Worm (Caenorhabditis elegans) whole organism, L2 larva: Measurements from ENCODE around the gene F43C11.7.

Experiments
- F13H6.1 ChIP-seq: sonication (generic microtip); optimal IDR thresholded peaks from 2 replicates; lab custom pipeline; 2016; ENCODE audit warnings: missing genetic modification characterization, missing compliant biosample characterization
- R02D3.7 ChIP-seq: fragments of 150-350 bp; optimal IDR thresholded peaks from 2 replicates; lab custom pipeline; 2014; ENCODE audit warnings: missing biosample characterization, missing genetic modification characterization
- ceh-16 ChIP-seq: fragments of 150-350 bp; optimal IDR thresholded peaks from 2 replicates; lab custom pipeline; 2014; ENCODE audit warnings: missing biosample characterization, missing genetic modification characterization
- crh-2 ChIP-seq: sonication (generic microtip); optimal IDR thresholded peaks from 2 replicates; lab custom pipeline; 2017; ENCODE audit warnings: missing biosample characterization, missing genetic modification characterization
- egl-27 ChIP-seq: sonication (generic microtip); optimal IDR thresholded peaks from 3 replicates; lab custom pipeline; 2017; ENCODE audit warnings: missing biosample characterization, missing genetic modification reagents, missing genetic modification characterization
- elt-1 ChIP-seq: fragments of 150-350 bp; optimal IDR thresholded peaks from 2 replicates; lab custom pipeline; 2014; ENCODE audit warnings: missing biosample characterization, missing genetic modification characterization
- elt-3 ChIP-seq: sonication (generic microtip); optimal IDR thresholded peaks from 2 replicates; lab custom pipeline; 2017; ENCODE audit warnings: missing biosample characterization, missing genetic modification characterization
- fos-1 ChIP-seq: fragments of 150-350 bp; optimal IDR thresholded peaks from 2 replicates; lab custom pipeline; 2014; ENCODE audit warnings: missing biosample characterization, missing genetic modification characterization
- gmeb-1 ChIP-seq: fragments of 150-350 bp; optimal IDR thresholded peaks from 2 replicates; lab custom pipeline; 2014; ENCODE audit warnings: missing biosample characterization, missing genetic modification characterization
- lin-39 ChIP-seq: fragments of 150-350 bp; optimal IDR thresholded peaks from 2 replicates; lab custom pipeline; 2014; ENCODE audit warnings: missing biosample characterization, missing genetic modification reagents, missing genetic modification characterization
- lsy-2 ChIP-seq, 2 experiments: fragments of 150-350 bp in 1 of 2; sonication (generic microtip) in 1 of 2; optimal IDR thresholded peaks; 2 replicates each; lab custom pipeline; 2014 to 2017; ENCODE audit warnings: missing biosample characterization in 2 of 2, missing genetic modification characterization in 2 of 2
- mab-5 ChIP-seq: fragments of 150-350 bp; optimal IDR thresholded peaks from 2 replicates; lab custom pipeline; 2014; ENCODE audit warnings: missing biosample characterization, missing genetic modification characterization
- mbf-1 ChIP-seq: sonication (generic microtip); optimal IDR thresholded peaks from 2 replicates; lab custom pipeline; 2017; ENCODE audit warnings: missing biosample characterization, missing genetic modification characterization
- mdl-1 ChIP-seq, 2 experiments: fragments of 150-350 bp in 1 of 2; sonication (generic microtip) in 1 of 2; optimal IDR thresholded peaks; 2 replicates each; lab custom pipeline; 2017; ENCODE audit warnings: missing biosample characterization in 2 of 2, missing genetic modification characterization in 2 of 2
- nhr-10 ChIP-seq: sonication (generic microtip); optimal IDR thresholded peaks from 2 replicates; lab custom pipeline; 2017; ENCODE audit warnings: missing biosample characterization, missing genetic modification characterization
- nhr-11 ChIP-seq: fragments of 150-350 bp; optimal IDR thresholded peaks from 2 replicates; lab custom pipeline; 2014; ENCODE audit warnings: missing biosample characterization, missing genetic modification characterization
- nhr-12 ChIP-seq: fragments of 150-350 bp; optimal IDR thresholded peaks from 2 replicates; lab custom pipeline; 2014; ENCODE audit warnings: missing biosample characterization, missing genetic modification characterization
- nhr-23 ChIP-seq: fragments of 150-350 bp; optimal IDR thresholded peaks from 2 replicates; lab custom pipeline; 2014; ENCODE audit warnings: missing biosample characterization, missing genetic modification reagents, missing genetic modification characterization
- nhr-237 ChIP-seq: fragments of 150-350 bp; optimal IDR thresholded peaks from 2 replicates; lab custom pipeline; 2014; ENCODE audit warnings: missing biosample characterization, missing genetic modification characterization
- nhr-25 ChIP-seq: fragments of 150-350 bp; sonication (generic microtip); optimal IDR thresholded peaks from 3 replicates; lab custom pipeline; 2014; ENCODE audit warnings: missing biosample characterization, missing genetic modification characterization
- nhr-6 ChIP-seq: fragments of 150-350 bp; optimal IDR thresholded peaks from 2 replicates; lab custom pipeline; 2014; ENCODE audit warnings: missing biosample characterization, missing genetic modification characterization
- nhr-77 ChIP-seq: fragments of 150-350 bp; optimal IDR thresholded peaks from 2 replicates; lab custom pipeline; 2014; ENCODE audit warnings: missing biosample characterization, missing genetic modification characterization
- peb-1 ChIP-seq: fragments of 150-350 bp; optimal IDR thresholded peaks from 2 replicates; lab custom pipeline; 2014; ENCODE audit warnings: missing biosample characterization, missing genetic modification characterization
- skn-1 ChIP-seq: sonication (generic microtip); optimal IDR thresholded peaks from 2 replicates; lab custom pipeline; 2017; ENCODE audit warnings: missing biosample characterization, missing genetic modification characterization
- sma-9 ChIP-seq, 2 experiments: fragments of 150-350 bp in 1 of 2; sonication (generic microtip) in 1 of 2; optimal IDR thresholded peaks; 2 replicates each; lab custom pipeline; 2014 to 2016; ENCODE audit warnings: missing genetic modification characterization in 2 of 2, mild to moderate bottlenecking in 1 of 2, missing biosample characterization in 1 of 2, missing compliant biosample characterization in 1 of 2, missing genetic modification reagents in 1 of 2, moderate library complexity in 1 of 2
- unc-39 ChIP-seq: fragments of 150-350 bp; optimal IDR thresholded peaks from 2 replicates; lab custom pipeline; 2014; ENCODE audit warnings: missing biosample characterization, missing genetic modification characterization
- unc-55 ChIP-seq: fragments of 150-350 bp; sonication (generic microtip); optimal IDR thresholded peaks from 3 replicates; lab custom pipeline; 2014; ENCODE audit warnings: missing biosample characterization, missing genetic modification reagents, missing genetic modification characterization
- unc-62 ChIP-seq: fragments of 150-350 bp; optimal IDR thresholded peaks from 2 replicates; lab custom pipeline; 2014; ENCODE audit warnings: missing biosample characterization, missing genetic modification reagents, missing genetic modification characterization
- zag-1 ChIP-seq: fragments of 150-350 bp; optimal IDR thresholded peaks from 2 replicates; lab custom pipeline; 2014; ENCODE audit warnings: missing biosample characterization, missing genetic modification characterization
- ztf-11 ChIP-seq: sonication (generic microtip); optimal IDR thresholded peaks from 2 replicates; lab custom pipeline; 2017; ENCODE audit warnings: missing biosample characterization, missing genetic modification characterization
- ztf-4 ChIP-seq: fragments of 150-350 bp; optimal IDR thresholded peaks from 2 replicates; lab custom pipeline; 2014; ENCODE audit warnings: missing biosample characterization, missing genetic modification characterization

F43C11.7 gene

DNA sequence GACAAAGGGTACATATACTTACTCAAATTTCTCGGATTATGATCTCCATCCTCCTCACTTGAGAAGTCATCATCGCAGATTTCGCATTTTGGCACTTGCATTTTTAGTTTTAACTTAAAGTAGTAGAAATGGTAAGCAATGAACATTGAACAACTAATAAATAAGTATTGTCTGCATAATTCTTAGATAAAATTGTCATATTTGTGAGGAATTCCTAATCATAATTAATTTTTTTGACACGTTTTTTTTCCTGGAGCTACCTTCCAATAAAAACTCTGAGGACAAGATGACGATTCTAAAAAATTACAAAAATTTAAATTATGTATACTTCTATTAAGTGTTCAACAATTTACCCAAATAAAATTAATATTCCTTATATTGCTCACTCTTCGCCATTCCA, 22.9 kb upstream of the F43C11.7 start, which contains the start of the genes trim-21 and B0281.1:
Gene trim-21 (minus strand): TSS at position 101 of the 400 bp plus-strand sequence.
Gene B0281.1 (plus strand): TSS at position 321 of the 400 bp plus-strand sequence.
- no peak for TF ChIP-seq gmeb-1
- no peak for TF ChIP-seq unc-55 (GFP tag; lab: Kevin White, UChicago)
- no peak for TF ChIP-seq egl-27
- TF ChIP-seq nhr-237 (tag; lab: Kevin White, UChicago): no peak
- no peak for TF ChIP-seq nhr-10 (tag; lab: Kevin White, UChicago)
- no peak for TF ChIP-seq lsy-2 (tag; optimal IDR thresholded peaks at IDR 0.05; lab: Kevin White, UChicago)
- no peak for TF ChIP-seq crh-2 (tag; lab: Kevin White, UChicago)
- no peak for TF ChIP-seq ztf-4 (tag; lab: Kevin White, UChicago)
- TF ChIP-seq F13H6.1 (tag; lab: Kevin White, UChicago): no peak
- no peak for TF ChIP-seq elt-3
- no peak for TF ChIP-seq mab-5 (tag; lab: Kevin White, UChicago)

DNA sequence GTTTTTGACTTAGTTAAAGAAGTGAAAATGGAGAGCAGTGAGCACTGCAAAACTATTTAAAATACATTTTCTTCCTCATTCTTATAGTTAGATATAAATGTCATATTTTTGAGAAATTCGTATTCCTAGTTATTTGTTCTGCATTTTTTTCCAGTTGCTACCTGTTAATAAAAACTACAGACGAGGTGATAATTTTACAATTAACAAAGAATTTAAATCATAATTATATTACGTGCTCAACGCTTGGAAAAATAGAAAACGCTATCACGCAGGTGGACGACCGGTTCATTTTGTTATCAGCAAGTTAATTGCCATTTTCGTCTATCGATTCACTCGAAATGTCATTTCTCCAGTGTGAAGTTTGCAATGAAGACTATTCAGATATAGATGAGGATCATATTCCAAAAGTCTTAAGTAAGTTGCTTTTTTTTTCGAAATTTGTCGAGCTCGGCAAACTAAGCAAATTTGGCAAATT, 17.8 kb upstream of the F43C11.7 start, which contains the start of the genes ZK1240.5 and ZK1240.9:
Gene ZK1240.5 (minus strand): TSS at position 51 of the 475 bp plus-strand sequence.
Gene ZK1240.9 (plus strand): TSS at position 307 of the 475 bp plus-strand sequence.
- TF ChIP-seq mdl-1 (tag; optimal IDR thresholded peaks at IDR 0.05; lab: Kevin White, UChicago) (no peak), fos-1 (tag; lab: Kevin White, UChicago) (peak; percentile 21), nhr-25 (tag; lab: Kevin White, UChicago) (no peak), gmeb-1 (no peak), mab-5 (tag; lab: Kevin White, UChicago) (no peak)

DNA sequence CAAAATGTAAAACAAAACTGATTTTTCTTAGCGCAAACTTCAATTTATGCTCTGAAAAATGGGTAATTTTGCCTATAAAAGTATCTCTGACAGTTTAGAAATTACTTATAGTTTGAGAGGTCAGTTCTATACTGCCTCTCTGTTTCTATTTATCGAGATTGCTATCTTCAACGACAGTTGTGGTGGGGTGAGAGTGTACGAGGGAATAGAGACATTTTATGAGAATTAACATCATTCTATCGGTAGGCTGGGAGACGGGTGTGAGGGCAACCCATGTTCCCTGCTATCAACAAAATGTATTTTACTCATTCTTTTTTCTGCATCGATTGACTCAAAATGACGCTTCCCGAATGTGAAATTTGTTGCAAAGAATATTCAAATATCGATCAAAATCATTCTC, 15.6 kb upstream of the F43C11.7 start, which contains the start of gene ZK1240.3:
Gene ZK1240.3 (plus strand): TSS at position 238 of the 400 bp plus-strand sequence.
- TF ChIP-seq mbf-1 (no peak), fos-1 (tag; lab: Kevin White, UChicago) (peak; percentile 87)

DNA sequence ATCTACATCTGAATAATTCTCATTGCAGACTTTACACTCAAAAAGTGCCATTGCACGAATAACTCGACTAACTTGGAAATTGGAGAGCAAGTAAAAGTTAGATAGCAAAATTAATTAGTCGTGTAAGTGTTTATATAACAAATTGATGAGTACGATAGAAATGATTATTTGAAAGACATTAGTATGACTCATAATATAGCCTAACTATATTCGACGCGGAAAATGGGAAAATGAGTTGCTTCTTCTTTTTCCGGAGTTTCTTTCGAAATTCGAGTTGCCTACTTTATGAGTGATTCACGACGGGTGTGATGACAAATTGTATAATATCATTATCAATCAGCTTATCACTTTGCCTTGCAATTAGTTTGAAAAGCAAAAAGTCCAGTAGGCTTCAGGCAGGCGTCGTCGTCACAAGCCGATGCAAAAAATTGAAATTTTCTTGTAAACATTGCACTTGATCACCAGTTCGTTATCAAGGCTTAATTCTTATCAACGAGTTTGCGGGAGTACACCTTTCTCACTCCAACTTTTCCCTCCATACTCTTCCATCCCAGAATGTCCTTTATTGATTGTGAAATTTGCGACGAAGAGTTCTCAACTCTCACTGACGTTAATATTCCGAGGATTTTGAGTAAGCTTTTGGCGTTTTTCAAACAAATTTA, 12.7 kb upstream of the F43C11.7 start, which contains the start of the genes ZK1240.6 and ZK1240.2:
Gene ZK1240.6 (minus strand): TSS at position 51 of the 662 bp plus-strand sequence.
Gene ZK1240.2 (plus strand): TSS at position 520 of the 662 bp plus-strand sequence.
- TF ChIP-seq sma-9 (GFP tag; optimal IDR thresholded peaks at IDR 0.05; lab: Kevin White, UChicago) (peak; percentile 21), sma-9 (tag; optimal IDR thresholded peaks at IDR 0.05; lab: Kevin White, UChicago) (no peak), fos-1 (tag; lab: Kevin White, UChicago) (peak; percentile 76), nhr-11 (tag; lab: Kevin White, UChicago) (no peak), mab-5 (tag; lab: Kevin White, UChicago) (no peak)

DNA sequence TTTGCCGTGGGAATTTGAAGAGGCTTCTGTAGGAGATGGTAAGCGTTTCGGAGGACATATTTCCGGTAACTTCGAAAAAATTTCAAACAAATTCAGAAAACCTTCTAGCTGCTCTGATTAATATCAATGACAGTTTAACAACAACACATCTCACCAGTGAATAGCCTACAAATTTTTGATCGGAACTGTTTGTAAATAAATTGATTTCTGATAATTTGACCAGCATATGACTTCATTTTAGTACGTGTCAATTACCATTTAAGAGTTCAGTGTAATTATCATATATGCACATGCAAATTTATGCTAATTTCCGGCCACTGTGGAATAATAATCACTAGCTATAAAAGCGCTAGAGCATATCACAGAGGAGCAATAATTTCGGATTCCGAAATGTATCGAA, 10.7 kb upstream of the F43C11.7 start, which contains the start of gene ZK1240.11:
Gene ZK1240.11 (plus strand): TSS at position 301 of the 400 bp plus-strand sequence.
- TF ChIP-seq elt-1 (tag; lab: Kevin White, UChicago): no peak
- no peak for TF ChIP-seq nhr-25 (tag; lab: Kevin White, UChicago)
- no peak for TF ChIP-seq lsy-2 (tag; optimal IDR thresholded peaks at IDR 0.05; lab: Kevin White, UChicago)
- no peak for TF ChIP-seq skn-1 (tag; lab: Kevin White, UChicago)
- no peak for TF ChIP-seq nhr-237 (tag; lab: Kevin White, UChicago)
- no peak for TF ChIP-seq R02D3.7
- TF ChIP-seq nhr-23: no peak
- TF ChIP-seq nhr-6 (tag; lab: Kevin White, UChicago): no peak
- TF ChIP-seq gmeb-1: no peak
- TF ChIP-seq ceh-16 (tag; lab: Kevin White, UChicago): no peak
- no peak for TF ChIP-seq nhr-77
- TF ChIP-seq zag-1 (tag; lab: Kevin White, UChicago): no peak
- no peak for TF ChIP-seq lin-39 (tag; lab: Kevin White, UChicago)
- TF ChIP-seq peb-1 (tag; lab: Kevin White, UChicago): no peak
- TF ChIP-seq egl-27: no peak
- no peak for TF ChIP-seq ztf-11
- no peak for TF ChIP-seq unc-62
- no peak for TF ChIP-seq mab-5 (tag; lab: Kevin White, UChicago)
- TF ChIP-seq nhr-12: no peak
- TF ChIP-seq unc-39 (tag; lab: Kevin White, UChicago): no peak
